Fruit fly (Drosophila melanogaster) whole organism, embryonic: Measurements from ENCODE around the gene pont.

Experiments used
- Aef1 ChIP-seq: fragments of 200-800 bp; sonication (Bioruptor generic); IDR thresholded peaks from 3 replicates; pipeline ENCODE4 v1.3.6; 2022; ENCODE audit warnings: missing biosample characterization, missing genetic modification characterization
- Awh ChIP-seq: fragments of 200-800 bp; sonication (Bioruptor generic); IDR thresholded peaks from 2 replicates; pipeline ENCODE4, ENCODE4 v1.3.6; 2022; ENCODE audit warnings: missing biosample characterization, missing genetic modification characterization
- Blimp-1 ChIP-seq: fragments of 200-800 bp; sonication (Bioruptor generic); optimal IDR thresholded peaks from 3 replicates; lab custom pipeline; 2018; ENCODE audit warnings: missing biosample characterization, missing genetic modification characterization, mild to moderate bottlenecking, moderate library complexity, missing genetic modification reagents
- CG11696 ChIP-seq: fragments of 200-800 bp; sonication (Bioruptor generic); IDR thresholded peaks from 2 replicates; pipeline ENCODE4 v1.3.6; 2022; ENCODE audit warnings: missing biosample characterization, missing genetic modification characterization
- CG13123 ChIP-seq: fragments of 200-800 bp; sonication (Bioruptor generic); optimal IDR thresholded peaks from 2 replicates; lab custom pipeline; 2016; ENCODE audit warnings: missing biosample characterization, missing genetic modification characterization
- CG15479 ChIP-seq: fragments of 200-800 bp; sonication (Bioruptor generic); optimal IDR thresholded peaks from 3 replicates; lab custom pipeline; 2019; ENCODE audit warnings: missing biosample characterization, mild to moderate bottlenecking, missing genetic modification characterization, moderate library complexity
- CG15514 ChIP-seq: fragments of 200-800 bp; sonication (Bioruptor generic); optimal IDR thresholded peaks from 3 replicates; lab custom pipeline; 2017; ENCODE audit warnings: missing biosample characterization, missing genetic modification characterization, mild to moderate bottlenecking, moderate library complexity, missing genetic modification reagents
- CG17359 ChIP-seq: fragments of 200-800 bp; sonication (Bioruptor generic); optimal IDR thresholded peaks from 3 replicates; lab custom pipeline; 2018; ENCODE audit warnings: missing biosample characterization, mild to moderate bottlenecking, missing genetic modification characterization, moderate library complexity
- CG17912 ChIP-seq: fragments of 200-800 bp; sonication (Bioruptor generic); optimal IDR thresholded peaks from 2 replicates; lab custom pipeline; 2018; ENCODE audit warnings: missing biosample characterization, mild to moderate bottlenecking, missing genetic modification characterization
- CG18619 ChIP-seq: fragments of 200-800 bp; sonication (Bioruptor generic); optimal IDR thresholded peaks from 3 replicates; lab custom pipeline; 2017; ENCODE audit warnings: missing biosample characterization, mild to moderate bottlenecking, missing genetic modification characterization
- CG2116 ChIP-seq: fragments of 200-800 bp; sonication (Bioruptor generic); optimal IDR thresholded peaks from 3 replicates; lab custom pipeline; 2018; ENCODE audit warnings: missing biosample characterization, mild to moderate bottlenecking, missing genetic modification characterization
- CG31441 ChIP-seq: fragments of 200-800 bp; sonication (Bioruptor generic); IDR thresholded peaks from 2 replicates; pipeline ENCODE4 v1.3.6; 2022; ENCODE audit warnings: missing biosample characterization, missing genetic modification characterization
- CG32772 ChIP-seq: fragments of 200-800 bp; sonication (Bioruptor generic); IDR thresholded peaks from 2 replicates; pipeline ENCODE4 v1.3.6; 2022; ENCODE audit warnings: missing biosample characterization, missing genetic modification characterization
- CG3281 ChIP-seq: fragments of 200-800 bp; sonication (Bioruptor generic); optimal IDR thresholded peaks from 3 replicates; lab custom pipeline; 2017; ENCODE audit warnings: missing biosample characterization, mild to moderate bottlenecking, missing genetic modification characterization
- CG42726 ChIP-seq: fragments of 200-800 bp; sonication (Bioruptor generic); IDR thresholded peaks from 2 replicates; pipeline ENCODE4 v1.3.6; 2022; ENCODE audit warnings: missing biosample characterization, missing genetic modification characterization; ENCODE audit not compliant: partially characterized antibody
- CG4328 ChIP-seq: fragments of 200-800 bp; sonication (Bioruptor generic); optimal IDR thresholded peaks from 3 replicates; lab custom pipeline; 2017; ENCODE audit warnings: missing biosample characterization, missing genetic modification reagents, missing genetic modification characterization
- CG6689 ChIP-seq: fragments of 200-800 bp; sonication (Bioruptor generic); IDR thresholded peaks from 2 replicates; pipeline ENCODE4 v1.3.6; 2022; ENCODE audit warnings: missing biosample characterization, missing genetic modification characterization
- CG6765 ChIP-seq: fragments of 200-800 bp; sonication (Bioruptor generic); optimal IDR thresholded peaks from 3 replicates; lab custom pipeline; 2017; ENCODE audit warnings: missing biosample characterization, mild to moderate bottlenecking, missing genetic modification characterization
- CG7745 ChIP-seq: fragments of 200-800 bp; sonication (Bioruptor generic); optimal IDR thresholded peaks from 2 replicates; lab custom pipeline; 2018; ENCODE audit warnings: missing biosample characterization, mild to moderate bottlenecking, missing genetic modification characterization, moderate library complexity
- CG8290 ChIP-seq, 3 experiments: fragments of 200-800 bp; sonication (Bioruptor generic); optimal IDR thresholded peaks; 2 replicates each; lab custom pipeline; 2016 to 2019; ENCODE audit warnings: missing biosample characterization in 3 of 3, missing genetic modification characterization in 3 of 3, mild to moderate bottlenecking in 2 of 3, moderate library complexity in 1 of 3
- CG8388 ChIP-seq: fragments of 200-800 bp; sonication (Bioruptor generic); optimal IDR thresholded peaks from 2 replicates; lab custom pipeline; 2019; ENCODE audit warnings: missing biosample characterization, mild to moderate bottlenecking, missing genetic modification characterization, moderate library complexity
- Camta ChIP-seq: fragments of 200-800 bp; sonication (Bioruptor generic); optimal IDR thresholded peaks from 2 replicates; lab custom pipeline; 2016; ENCODE audit warnings: missing biosample characterization, missing genetic modification characterization
- CrebB ChIP-seq: fragments of 200-800 bp; sonication (Bioruptor generic); optimal IDR thresholded peaks from 3 replicates; lab custom pipeline; 2018; ENCODE audit warnings: missing biosample characterization, mild to moderate bottlenecking, missing genetic modification characterization
- Dip2 ChIP-seq: fragments of 200-800 bp; sonication (Bioruptor generic); IDR thresholded peaks from 2 replicates; pipeline ENCODE4 v1.3.6; 2022; ENCODE audit warnings: missing biosample characterization, missing genetic modification characterization
- Dref ChIP-seq: fragments of 200-800 bp; sonication (Bioruptor generic); IDR thresholded peaks from 2 replicates; pipeline ENCODE4 v1.3.6; 2022; ENCODE audit warnings: missing biosample characterization, missing genetic modification characterization
- Gug ChIP-seq: fragments of 200-800 bp; sonication (Bioruptor generic); IDR thresholded peaks from 4 replicates; pipeline ENCODE4 v1.3.6; 2022; ENCODE audit warnings: missing biosample characterization, missing genetic modification characterization
- Hand ChIP-seq: fragments of 200-800 bp; sonication (Bioruptor generic); optimal IDR thresholded peaks from 2 replicates; lab custom pipeline; 2017; ENCODE audit warnings: mild to moderate bottlenecking, missing biosample characterization, missing genetic modification reagents, missing genetic modification characterization
- PHDP ChIP-seq: fragments of 200-800 bp; sonication (Bioruptor generic); optimal IDR thresholded peaks from 3 replicates; lab custom pipeline; 2018; ENCODE audit warnings: missing biosample characterization, mild to moderate bottlenecking, missing genetic modification characterization, moderate library complexity
- Poxn ChIP-seq: fragments of 200-800 bp; sonication (Bioruptor generic); IDR thresholded peaks from 2 replicates; pipeline ENCODE4 v1.3.6; 2022; ENCODE audit warnings: missing biosample characterization, missing genetic modification characterization
- Rfx ChIP-seq: fragments of 200-800 bp; sonication (Bioruptor generic); IDR thresholded peaks from 2 replicates; pipeline ENCODE4 v1.3.6; 2022; ENCODE audit warnings: missing biosample characterization, missing genetic modification characterization
- Spps ChIP-seq: fragments of 200-800 bp; sonication (Bioruptor generic); optimal IDR thresholded peaks from 2 replicates; lab custom pipeline; 2018; ENCODE audit warnings: missing biosample characterization, mild to moderate bottlenecking, missing genetic modification characterization
- bsh ChIP-seq, 2 experiments: fragments of 200-800 bp; sonication (Bioruptor generic); optimal IDR thresholded peaks; 2 replicates each; lab custom pipeline; 2017 to 2018; ENCODE audit warnings: mild to moderate bottlenecking in 2 of 2, missing biosample characterization in 2 of 2, missing genetic modification characterization in 2 of 2, moderate library complexity in 1 of 2
- cg ChIP-seq: fragments of 200-800 bp; sonication (Bioruptor generic); optimal IDR thresholded peaks from 3 replicates; lab custom pipeline; 2019; ENCODE audit warnings: missing biosample characterization, mild to moderate bottlenecking, missing genetic modification characterization, moderate library complexity
- corto ChIP-seq: fragments of 200-800 bp; sonication (Bioruptor generic); optimal IDR thresholded peaks from 2 replicates; lab custom pipeline; 2016; ENCODE audit warnings: missing biosample characterization, mild to moderate bottlenecking, missing genetic modification characterization, moderate library complexity
- crp ChIP-seq, 2 experiments: fragments of 200-800 bp; sonication (Bioruptor generic); optimal IDR thresholded peaks; 2 replicates in 1 of 2; 3 replicates in 1 of 2; lab custom pipeline; 2017; ENCODE audit warnings: missing biosample characterization in 2 of 2, missing genetic modification characterization in 2 of 2, mild to moderate bottlenecking in 1 of 2, moderate library complexity in 1 of 2
- dmrt11E ChIP-seq: fragments of 200-800 bp; sonication (Bioruptor generic); optimal IDR thresholded peaks from 3 replicates; lab custom pipeline; 2018; ENCODE audit warnings: missing biosample characterization, mild to moderate bottlenecking, missing genetic modification characterization, moderate library complexity
- dpn ChIP-seq, 2 experiments: fragments of 200-800 bp; sonication (Bioruptor generic); optimal IDR thresholded peaks; 3 replicates each; lab custom pipeline; 2016; ENCODE audit warnings: missing biosample characterization in 2 of 2, missing genetic modification characterization in 2 of 2
- exex ChIP-seq: fragments of 200-800 bp; sonication (Bioruptor generic); optimal IDR thresholded peaks from 4 replicates; lab custom pipeline; 2018; ENCODE audit warnings: missing biosample characterization, mild to moderate bottlenecking, missing genetic modification characterization, moderate library complexity
- fd3F ChIP-seq: fragments of 200-800 bp; sonication (Bioruptor generic); optimal IDR thresholded peaks from 2 replicates; lab custom pipeline; 2018; ENCODE audit warnings: missing biosample characterization, mild to moderate bottlenecking, missing genetic modification characterization, moderate library complexity
- gfzf ChIP-seq: fragments of 200-800 bp; sonication (Bioruptor generic); optimal IDR thresholded peaks from 2 replicates; lab custom pipeline; 2016; ENCODE audit warnings: missing biosample characterization, mild to moderate bottlenecking, missing genetic modification characterization, moderate library complexity
- ken ChIP-seq: fragments of 200-800 bp; sonication (Bioruptor generic); IDR thresholded peaks from 3 replicates; pipeline ENCODE4 v1.3.6; 2022; ENCODE audit warnings: missing biosample characterization, missing genetic modification characterization
- onecut ChIP-seq: fragments of 200-800 bp; sonication (Bioruptor generic); IDR thresholded peaks from 2 replicates; pipeline ENCODE4 v1.3.6; 2022; ENCODE audit warnings: missing biosample characterization, missing genetic modification characterization
- peb ChIP-seq: fragments of 200-800 bp; sonication (Bioruptor generic); IDR thresholded peaks from 2 replicates; pipeline ENCODE4 v1.3.6; 2022; ENCODE audit warnings: missing biosample characterization, missing genetic modification characterization
- row ChIP-seq: fragments of 200-800 bp; sonication (Bioruptor generic); IDR thresholded peaks from 3 replicates; pipeline ENCODE4 v1.3.6; 2022; ENCODE audit warnings: missing biosample characterization, missing genetic modification characterization
- sd ChIP-seq: fragments of 200-800 bp; sonication (Bioruptor generic); optimal IDR thresholded peaks from 3 replicates; lab custom pipeline; 2018; ENCODE audit warnings: missing biosample characterization, mild to moderate bottlenecking, missing genetic modification characterization, moderate library complexity
- sens-2 ChIP-seq: fragments of 200-800 bp; sonication (Bioruptor generic); IDR thresholded peaks from 2 replicates; pipeline ENCODE4 v1.3.6; 2022; ENCODE audit warnings: missing biosample characterization, missing genetic modification characterization
- sima ChIP-seq: fragments of 200-800 bp; sonication (Bioruptor generic); optimal IDR thresholded peaks from 2 replicates; lab custom pipeline; 2016; ENCODE audit warnings: missing biosample characterization, missing genetic modification characterization

pont gene

dm6 chr3R:10263972-10264536 lies 2.1 kb downstream of the pont start, which contains the start of gene Nuak (continued):
- peak; percentile 60 for TF ChIP-seq gfzf (GFP tag; lab: Kevin White, UChicago)
- peak; percentile 74 for TF ChIP-seq onecut (GFP tag; lab: Robert Waterston, UW)
- peak; percentile 17 for TF ChIP-seq Hand
- no peak for TF ChIP-seq sens-2 (GFP tag; lab: Robert Waterston, UW)
- TF ChIP-seq peb (GFP tag; lab: Robert Waterston, UW), result no peak
- peak; percentile 68 for TF ChIP-seq CG4328 (GFP tag; lab: Kevin White, UChicago)
- peak; percentile 82 for TF ChIP-seq CG3281
- TF ChIP-seq CG18619 (GFP tag; lab: Kevin White, UChicago), result peak; percentile 80
- peak; percentile 94 to 96 for TF ChIP-seq dpn (GFP tag; optimal IDR thresholded peaks at IDR 0.05; lab: Kevin White, UChicago)
- peak; percentile 97 for TF ChIP-seq Gug (GFP tag; lab: Robert Waterston, UW)
- no peak for TF ChIP-seq CG15479 (GFP tag; lab: Kevin White, UChicago)
- TF ChIP-seq corto (GFP tag; lab: Kevin White, UChicago), result peak; percentile 54
- peak; percentile 90 for TF ChIP-seq Camta (GFP tag; lab: Kevin White, UChicago)
- TF ChIP-seq CG11696 (GFP tag; lab: Robert Waterston, UW), result no peak
- TF ChIP-seq CG6689 (GFP tag; lab: Robert Waterston, UW), result no peak
- TF ChIP-seq fd3F (GFP tag; lab: Kevin White, UChicago), result peak; percentile 83
- no peak for TF ChIP-seq CG42726 (GFP tag; lab: Robert Waterston, UW)
- TF ChIP-seq Aef1 (GFP tag; lab: Robert Waterston, UW), result no peak
- TF ChIP-seq sima, result peak; percentile 61
- TF ChIP-seq CG17359 (tag; lab: Kevin White, UChicago), result peak; percentile 74
- peak; percentile 83 for TF ChIP-seq PHDP (tag; lab: Kevin White, UChicago)
- no peak for TF ChIP-seq CG31441 (GFP tag; lab: Robert Waterston, UW)
- peak; percentile 32 for TF ChIP-seq Spps (tag; lab: Kevin White, UChicago)
- no peak for TF ChIP-seq CG32772 (GFP tag; lab: Robert Waterston, UW)
- peak; percentile 84 for TF ChIP-seq CG13123 (GFP tag; lab: Kevin White, UChicago)
- no peak for TF ChIP-seq Poxn (GFP tag; lab: Robert Waterston, UW)
- TF ChIP-seq dmrt11E (tag; lab: Kevin White, UChicago), result peak; percentile 73
- TF ChIP-seq Dref, result no peak
- peak; percentile 93 to 99 for TF ChIP-seq crp (GFP tag; optimal IDR thresholded peaks at IDR 0.05; lab: Kevin White, UChicago)
- peak in 1 of 2 experiments; percentile 78 for TF ChIP-seq bsh (GFP tag; optimal IDR thresholded peaks at IDR 0.05; lab: Kevin White, UChicago)
- peak; percentile 85 for TF ChIP-seq CG2116 (GFP tag; lab: Kevin White, UChicago)
- TF ChIP-seq CG17912 (GFP tag; lab: Kevin White, UChicago), result peak; percentile 70
- TF ChIP-seq, all 482 proteins: peak for 301

- TF ChIP-seq exex (tag; lab: Kevin White, UChicago) (peak; percentile 68), cg (GFP tag; lab: Kevin White, UChicago) (peak; percentile 90), Blimp-1 (GFP tag; lab: Kevin White, UChicago) (peak; percentile 96), CG8388 (GFP tag; lab: Kevin White, UChicago) (no peak), CrebB (tag; lab: Kevin White, UChicago) (no peak), row (GFP tag; lab: Robert Waterston, UW) (no peak), ken (GFP tag; lab: Robert Waterston, UW) (no peak), sd (tag; lab: Kevin White, UChicago) (peak; percentile 22), CG6765 (GFP tag; lab: Kevin White, UChicago) (peak; percentile 11), Dip2 (no peak), Rfx (GFP tag; lab: Robert Waterston, UW) (no peak), CG7745 (tag; lab: Kevin White, UChicago) (peak; percentile 91), CG8290 (GFP tag; optimal IDR thresholded peaks at IDR 0.05; lab: Kevin White, UChicago) (no peak), CG8290 (tag; optimal IDR thresholded peaks at IDR 0.05; lab: Kevin White, UChicago) (no peak), CG15514 (no peak), Awh (GFP tag; lab: Robert Waterston, UW) (no peak)
These were observed 2.9 kb downstream of the pont start for dm6 chr3R:10264601-10265421.
